Fruit fly (Drosophila melanogaster) whole organism, embryonic: ENCODE results near the gene CG46465.

Source experiments
- Adf1 ChIP-seq: fragments of 200-800 bp; sonication (Bioruptor generic); IDR thresholded peaks from 2 replicates; pipeline ENCODE4 v1.3.6; 2022; ENCODE audit warnings: missing biosample characterization, missing genetic modification characterization
- Atf-2 ChIP-seq: fragments of 200-800 bp; sonication (Bioruptor generic); optimal IDR thresholded peaks from 2 replicates; lab custom pipeline; 2016; ENCODE audit warnings: missing biosample characterization, missing genetic modification characterization
- CG10543 ChIP-seq: fragments of 200-800 bp; sonication (Bioruptor generic); optimal IDR thresholded peaks from 3 replicates; lab custom pipeline; 2017; ENCODE audit warnings: missing biosample characterization, mild to moderate bottlenecking, missing genetic modification characterization, moderate library complexity
- CG12155 ChIP-seq: fragments of 200-800 bp; sonication (Bioruptor generic); optimal IDR thresholded peaks from 3 replicates; lab custom pipeline; 2016; ENCODE audit warnings: missing biosample characterization, missing genetic modification characterization
- CG1233 ChIP-seq: fragments of 200-800 bp; sonication (Bioruptor generic); optimal IDR thresholded peaks from 4 replicates; lab custom pipeline; 2018; ENCODE audit warnings: missing biosample characterization, mild to moderate bottlenecking, missing genetic modification characterization
- CG13287 ChIP-seq: fragments of 200-800 bp; sonication (Bioruptor generic); IDR thresholded peaks from 2 replicates; pipeline ENCODE4 v1.3.6; 2022; ENCODE audit warnings: missing biosample characterization, missing genetic modification characterization; ENCODE audit not compliant: partially characterized antibody
- CG13775 ChIP-seq: fragments of 200-800 bp; sonication (Bioruptor generic); optimal IDR thresholded peaks from 3 replicates; lab custom pipeline; 2017; ENCODE audit warnings: missing biosample characterization, mild to moderate bottlenecking, missing genetic modification characterization
- CG13894 ChIP-seq: fragments of 200-800 bp; sonication (Bioruptor generic); optimal IDR thresholded peaks from 3 replicates; lab custom pipeline; 2018; ENCODE audit warnings: missing biosample characterization, mild to moderate bottlenecking, missing genetic modification characterization, moderate library complexity
- CG15011 ChIP-seq: fragments of 200-800 bp; sonication (Bioruptor generic); optimal IDR thresholded peaks from 3 replicates; lab custom pipeline; 2018; ENCODE audit warnings: missing biosample characterization, mild to moderate bottlenecking, missing genetic modification characterization
- CG2712 ChIP-seq: fragments of 200-800 bp; optimal IDR thresholded peaks from 3 replicates; lab custom pipeline; 2019; ENCODE audit warnings: missing biosample characterization, mild to moderate bottlenecking, missing genetic modification characterization, moderate library complexity
- CG31441 ChIP-seq: fragments of 200-800 bp; sonication (Bioruptor generic); IDR thresholded peaks from 2 replicates; pipeline ENCODE4 v1.3.6; 2022; ENCODE audit warnings: missing biosample characterization, missing genetic modification characterization
- CG32767 ChIP-seq: fragments of 200-800 bp; sonication (Bioruptor generic); IDR thresholded peaks from 2 replicates; pipeline ENCODE4 v1.3.6; 2022; ENCODE audit warnings: missing biosample characterization, missing genetic modification characterization
- CG33213 ChIP-seq: fragments of 200-800 bp; sonication (Bioruptor generic); optimal IDR thresholded peaks from 3 replicates; lab custom pipeline; 2016; ENCODE audit warnings: missing biosample characterization, missing genetic modification characterization
- CG3847 ChIP-seq: fragments of 200-800 bp; sonication (Bioruptor generic); IDR thresholded peaks from 2 replicates; pipeline ENCODE4 v1.3.6; 2022; ENCODE audit warnings: missing biosample characterization, missing genetic modification characterization
- CG4328 ChIP-seq: fragments of 200-800 bp; sonication (Bioruptor generic); optimal IDR thresholded peaks from 3 replicates; lab custom pipeline; 2017; ENCODE audit warnings: missing biosample characterization, missing genetic modification reagents, missing genetic modification characterization
- CG4617 ChIP-seq: fragments of 200-800 bp; sonication (Bioruptor generic); optimal IDR thresholded peaks from 3 replicates; lab custom pipeline; 2016; ENCODE audit warnings: missing biosample characterization, missing genetic modification characterization, borderline replicate concordance
- CG6813 ChIP-seq: fragments of 200-800 bp; sonication (Bioruptor generic); optimal IDR thresholded peaks from 2 replicates; lab custom pipeline; 2017; ENCODE audit warnings: missing biosample characterization, missing genetic modification characterization, mild to moderate bottlenecking, moderate library complexity, missing genetic modification reagents
- CG7786 ChIP-seq: fragments of 200-800 bp; sonication (Bioruptor generic); optimal IDR thresholded peaks from 2 replicates; lab custom pipeline; 2016; ENCODE audit warnings: missing biosample characterization, missing genetic modification characterization
- CG7928 ChIP-seq: fragments of 200-800 bp; sonication (Bioruptor generic); optimal IDR thresholded peaks from 2 replicates; lab custom pipeline; 2017; ENCODE audit warnings: missing biosample characterization, mild to moderate bottlenecking, missing genetic modification characterization
- CG8089 ChIP-seq: fragments of 200-800 bp; sonication (Bioruptor generic); optimal IDR thresholded peaks from 3 replicates; lab custom pipeline; 2016; ENCODE audit warnings: missing biosample characterization, missing genetic modification characterization
- CG9437 ChIP-seq: fragments of 200-800 bp; sonication (Bioruptor generic); optimal IDR thresholded peaks from 2 replicates; lab custom pipeline; 2018; ENCODE audit warnings: missing biosample characterization, mild to moderate bottlenecking, missing genetic modification characterization
- D ChIP-seq, 2 experiments: fragments of 200-800 bp in 1 of 2; fragments of >200 bp in 1 of 2; sonication (Bioruptor generic) in 1 of 2; optimal IDR thresholded peaks; 2 replicates in 1 of 2; 3 replicates in 1 of 2; lab custom pipeline; 2017; ENCODE audit warnings: mild to moderate bottlenecking in 1 of 2, missing biosample characterization in 1 of 2, missing genetic modification characterization in 1 of 2, missing genetic modification reagents in 1 of 2
- E2f1 ChIP-seq: fragments of 200-800 bp; sonication (Bioruptor generic); IDR thresholded peaks from 2 replicates; pipeline ENCODE4 v1.3.6; 2022; ENCODE audit warnings: missing biosample characterization, missing genetic modification characterization
- Fer1 ChIP-seq: fragments of 200-800 bp; sonication (Bioruptor generic); optimal IDR thresholded peaks from 2 replicates; lab custom pipeline; 2017; ENCODE audit warnings: missing biosample characterization, mild to moderate bottlenecking, missing genetic modification characterization
- Hey ChIP-seq: fragments of 200-800 bp; sonication (Bioruptor generic); optimal IDR thresholded peaks from 3 replicates; lab custom pipeline; 2018; ENCODE audit warnings: missing biosample characterization, mild to moderate bottlenecking, missing genetic modification characterization
- HmgZ ChIP-seq: fragments of 200-800 bp; sonication (Bioruptor generic); optimal IDR thresholded peaks from 2 replicates; lab custom pipeline; 2018; ENCODE audit warnings: missing biosample characterization, mild to moderate bottlenecking, missing genetic modification characterization
- Hmr ChIP-seq: fragments of 200-800 bp; sonication (Bioruptor generic); optimal IDR thresholded peaks from 3 replicates; lab custom pipeline; 2017; ENCODE audit warnings: mild to moderate bottlenecking, missing biosample characterization, missing genetic modification reagents, missing genetic modification characterization
- Rx ChIP-seq: fragments of 200-800 bp; sonication (Bioruptor generic); IDR thresholded peaks from 2 replicates; pipeline ENCODE4 v1.3.6; 2022; ENCODE audit warnings: missing biosample characterization, missing genetic modification characterization
- Taf1 ChIP-seq: fragments of 200-800 bp; sonication (Bioruptor generic); IDR thresholded peaks from 2 replicates; pipeline ENCODE4 v1.3.6; 2022; ENCODE audit warnings: missing biosample characterization, missing genetic modification characterization
- abd-A ChIP-seq: fragments of 200-800 bp; sonication (Bioruptor generic); optimal IDR thresholded peaks from 3 replicates; lab custom pipeline; 2019; ENCODE audit warnings: missing biosample characterization, mild to moderate bottlenecking, missing genetic modification characterization, moderate library complexity
- ato ChIP-seq: fragments of 200-800 bp; sonication (Bioruptor generic); IDR thresholded peaks from 2 replicates; pipeline ENCODE4 v1.3.6; 2022; ENCODE audit warnings: missing biosample characterization, missing genetic modification characterization; ENCODE audit not compliant: partially characterized antibody
- ci ChIP-seq: fragments of 200-800 bp; sonication (Bioruptor generic); IDR thresholded peaks from 3 replicates; pipeline ENCODE4 v1.3.6; 2022; ENCODE audit warnings: missing biosample characterization, missing genetic modification characterization
- corto ChIP-seq: fragments of 200-800 bp; sonication (Bioruptor generic); optimal IDR thresholded peaks from 2 replicates; lab custom pipeline; 2016; ENCODE audit warnings: missing biosample characterization, mild to moderate bottlenecking, missing genetic modification characterization, moderate library complexity
- crol ChIP-seq: fragments of 200-800 bp; sonication (Bioruptor generic); IDR thresholded peaks from 2 replicates; pipeline ENCODE4 v1.3.6; 2022; ENCODE audit warnings: missing biosample characterization, missing genetic modification characterization
- dpn ChIP-seq, 2 experiments: fragments of 200-800 bp; sonication (Bioruptor generic); optimal IDR thresholded peaks; 3 replicates each; lab custom pipeline; 2016; ENCODE audit warnings: missing biosample characterization in 2 of 2, missing genetic modification characterization in 2 of 2
- en ChIP-seq: fragments of 200-800 bp; sonication (Bioruptor generic); optimal IDR thresholded peaks from 2 replicates; lab custom pipeline; 2016; ENCODE audit warnings: missing biosample characterization, missing genetic modification characterization
- eve ChIP-seq, 2 experiments: fragments of >200 bp; optimal IDR thresholded peaks; 2 replicates each; lab custom pipeline; 2017; ENCODE audit warnings: missing biosample characterization in 2 of 2, missing genetic modification characterization in 2 of 2
- gro ChIP-seq: fragments of 200-800 bp; sonication (Bioruptor generic); optimal IDR thresholded peaks from 2 replicates; lab custom pipeline; 2016; ENCODE audit warnings: missing biosample characterization, missing genetic modification characterization
- kah ChIP-seq: fragments of 200-800 bp; sonication (Bioruptor generic); optimal IDR thresholded peaks from 2 replicates; lab custom pipeline; 2018; ENCODE audit warnings: missing biosample characterization, mild to moderate bottlenecking, missing genetic modification characterization
- lilli ChIP-seq: fragments of 200-800 bp; sonication (Bioruptor generic); optimal IDR thresholded peaks from 3 replicates; lab custom pipeline; 2016; ENCODE audit warnings: missing biosample characterization, missing genetic modification characterization
- lmd ChIP-seq: fragments of 200-800 bp; sonication (Bioruptor generic); IDR thresholded peaks from 2 replicates; pipeline ENCODE4 v1.3.6; 2022; ENCODE audit warnings: missing biosample characterization, missing genetic modification characterization
- mirr ChIP-seq: fragments of 200-800 bp; sonication (Bioruptor generic); optimal IDR thresholded peaks from 3 replicates; lab custom pipeline; 2018; ENCODE audit warnings: missing biosample characterization, mild to moderate bottlenecking, missing genetic modification characterization
- onecut ChIP-seq: fragments of 200-800 bp; sonication (Bioruptor generic); IDR thresholded peaks from 2 replicates; pipeline ENCODE4 v1.3.6; 2022; ENCODE audit warnings: missing biosample characterization, missing genetic modification characterization
- org-1 ChIP-seq: fragments of 200-800 bp; sonication (Bioruptor generic); optimal IDR thresholded peaks from 2 replicates; lab custom pipeline; 2017; ENCODE audit warnings: missing biosample characterization, missing genetic modification characterization
- pnt ChIP-seq: fragments of 200-800 bp; sonication (Bioruptor generic); optimal IDR thresholded peaks from 3 replicates; lab custom pipeline; 2016; ENCODE audit warnings: missing biosample characterization, missing genetic modification characterization
- slbo ChIP-seq: fragments of 200-800 bp; sonication (Bioruptor generic); IDR thresholded peaks from 2 replicates; pipeline ENCODE4 v1.3.6; 2022; ENCODE audit warnings: missing biosample characterization, missing genetic modification characterization
- sna ChIP-seq: fragments of 200-800 bp; sonication (Bioruptor generic); IDR thresholded peaks from 2 replicates; pipeline ENCODE4 v1.3.6; 2022; ENCODE audit warnings: missing biosample characterization, missing genetic modification characterization; ENCODE audit not compliant: partially characterized antibody
- usp ChIP-seq: fragments of >200 bp; optimal IDR thresholded peaks from 2 replicates; lab custom pipeline; 2017; ENCODE audit warnings: missing biosample characterization, missing genetic modification characterization
- wek ChIP-seq: fragments of 200-800 bp; sonication (Bioruptor generic); optimal IDR thresholded peaks from 3 replicates; lab custom pipeline; 2018; ENCODE audit warnings: missing biosample characterization, mild to moderate bottlenecking, missing genetic modification characterization, moderate library complexity
- zen ChIP-seq: fragments of 200-800 bp; sonication (Bioruptor generic); optimal IDR thresholded peaks from 3 replicates; lab custom pipeline; 2018; ENCODE audit warnings: missing biosample characterization, mild to moderate bottlenecking, missing genetic modification characterization, moderate library complexity
- zen2 ChIP-seq: fragments of 200-800 bp; sonication (Bioruptor generic); IDR thresholded peaks from 3 replicates; pipeline ENCODE4 v1.3.6; 2022; ENCODE audit warnings: missing biosample characterization, missing genetic modification characterization; ENCODE audit not compliant: partially characterized antibody

Gene CG46465

dm6 chr2L:19014881-19015366 is 22.6 kb downstream of the CG46465 start (continued):
- no peak for TF ChIP-seq onecut
- no peak for TF ChIP-seq pnt
- no peak for TF ChIP-seq CG2712 (tag; lab: Kevin White, UChicago)
- TF ChIP-seq CG4617, result no peak
- peak; percentile 82 for TF ChIP-seq crol
- no peak for TF ChIP-seq en
- TF ChIP-seq CG15011, result no peak
- TF ChIP-seq slbo (GFP tag; lab: Robert Waterston, UW), result 0 out of 2 replicates have a peak, but pooled peaks have one; percentile 1
- no peak for TF ChIP-seq ato (GFP tag; lab: Robert Waterston, UW)
- TF ChIP-seq Fer1 (GFP tag; lab: Kevin White, UChicago), result no peak
- peak; percentile 24 for TF ChIP-seq lilli
- TF ChIP-seq abd-A (tag; lab: Kevin White, UChicago), result peak; percentile 5
- TF ChIP-seq CG8089 (GFP tag; lab: Kevin White, UChicago), result no peak
- 0 out of 2 replicates have a peak, but pooled peaks have one; percentile 4 for TF ChIP-seq CG31441
- TF ChIP-seq lmd (GFP tag; lab: Robert Waterston, UW), result no peak
- no peak for TF ChIP-seq Taf1 (GFP tag; lab: Robert Waterston, UW)
- TF ChIP-seq D (optimal IDR thresholded peaks at IDR 0.05; lab: Kevin White, UChicago), result no peak
- no peak for TF ChIP-seq D (GFP tag; optimal IDR thresholded peaks at IDR 0.05; lab: Kevin White, UChicago)
- no peak for TF ChIP-seq CG9437 (GFP tag; lab: Kevin White, UChicago)
- no peak for TF ChIP-seq org-1
- TF ChIP-seq CG33213 (GFP tag; lab: Kevin White, UChicago), result no peak
- no peak for TF ChIP-seq CG7928 (GFP tag; lab: Kevin White, UChicago)
- TF ChIP-seq eve (GFP tag; optimal IDR thresholded peaks at IDR 0.05; lab: Kevin White, UChicago), result no peak
- no peak for TF ChIP-seq gro (GFP tag; lab: Kevin White, UChicago)
- TF ChIP-seq CG7786 (GFP tag; lab: Kevin White, UChicago), result no peak
- no peak; the same call in 1 of the 2 replicates for TF ChIP-seq Adf1 (GFP tag; lab: Robert Waterston, UW)
- no peak for TF ChIP-seq Hmr (GFP tag; lab: Kevin White, UChicago)
- TF ChIP-seq sna (GFP tag; lab: Robert Waterston, UW), result no peak
- TF ChIP-seq kah (GFP tag; lab: Kevin White, UChicago), result no peak
- no peak for TF ChIP-seq E2f1 (GFP tag; lab: Robert Waterston, UW)
- no peak for TF ChIP-seq CG13775 (GFP tag; lab: Kevin White, UChicago)
- no peak for TF ChIP-seq CG32767 (GFP tag; lab: Robert Waterston, UW)
- no peak for TF ChIP-seq wek (GFP tag; lab: Kevin White, UChicago)
- no peak for TF ChIP-seq HmgZ (tag; lab: Kevin White, UChicago)
- no peak for TF ChIP-seq corto (GFP tag; lab: Kevin White, UChicago)
- TF ChIP-seq CG1233 (GFP tag; lab: Kevin White, UChicago), result no peak

dm6 chr2L:19015628-19016027 is 23.3 kb downstream of the CG46465 start:
- TF ChIP-seq Atf-2 (no peak), CG13894 (tag; lab: Kevin White, UChicago) (peak; percentile 49), Rx (no peak), usp (GFP tag; lab: Kevin White, UChicago) (no peak), zen (tag; lab: Kevin White, UChicago) (no peak), dpn (GFP tag; optimal IDR thresholded peaks at IDR 0.05; lab: Kevin White, UChicago) (no peak), CG12155 (GFP tag; lab: Kevin White, UChicago) (no peak), CG13287 (GFP tag; lab: Robert Waterston, UW) (no peak), CG3847 (GFP tag; lab: Robert Waterston, UW) (0 out of 2 replicates have a peak, but pooled peaks have one; percentile 10), Adf1 (GFP tag; lab: Robert Waterston, UW) (peak; percentile 7; the same call in 1 of the 2 replicates), ato (GFP tag; lab: Robert Waterston, UW) (no peak), CG10543 (peak; percentile 66), mirr (peak; percentile 37), Hey (tag; lab: Kevin White, UChicago) (peak; percentile 96), ci (GFP tag; lab: Robert Waterston, UW) (0 out of 3 replicates have a peak, but pooled peaks have one; percentile 7), abd-A (tag; lab: Kevin White, UChicago) (peak; percentile 91), CG6813 (GFP tag; lab: Kevin White, UChicago) (no peak), zen2 (GFP tag; lab: Robert Waterston, UW) (peak; percentile 34; the same call in 1 of the 3 replicates), CG4328 (GFP tag; lab: Kevin White, UChicago) (no peak)
